Fruit fly (Drosophila melanogaster) whole organism, prepupa: Measurements from ENCODE around the gene inaF-B.

ENCODE experiments used
- CG10631 ChIP-seq: fragments of 200-800 bp; sonication (Bioruptor generic); optimal IDR thresholded peaks from 2 replicates; lab custom pipeline; 2016; ENCODE audit warnings: missing biosample characterization, missing genetic modification characterization
- CG1621 ChIP-seq: fragments of 200-800 bp; sonication (Bioruptor generic); optimal IDR thresholded peaks from 3 replicates; lab custom pipeline; 2018; ENCODE audit warnings: missing biosample characterization, mild to moderate bottlenecking, missing genetic modification characterization
- CG34406 ChIP-seq: fragments of 200-800 bp; sonication (Bioruptor generic); optimal IDR thresholded peaks from 3 replicates; lab custom pipeline; 2016; ENCODE audit warnings: missing biosample characterization, missing genetic modification characterization
- CG6792 ChIP-seq: fragments of 200-800 bp; sonication (Bioruptor generic); optimal IDR thresholded peaks from 3 replicates; lab custom pipeline; 2016; ENCODE audit warnings: missing biosample characterization, missing genetic modification characterization
- CG6854 ChIP-seq: fragments of 200-800 bp; sonication (Bioruptor generic); optimal IDR thresholded peaks from 2 replicates; lab custom pipeline; 2017; ENCODE audit warnings: missing biosample characterization, mild to moderate bottlenecking, missing genetic modification characterization
- OdsH ChIP-seq: fragments of 200-800 bp; sonication (Bioruptor generic); optimal IDR thresholded peaks from 3 replicates; lab custom pipeline; 2016; ENCODE audit warnings: missing biosample characterization, missing genetic modification characterization
- cyc ChIP-seq: fragments of 200-800 bp; sonication (Bioruptor generic); optimal IDR thresholded peaks from 3 replicates; lab custom pipeline; 2016; ENCODE audit warnings: missing biosample characterization, missing genetic modification characterization
- dsx ChIP-seq: fragments of 200-800 bp; optimal IDR thresholded peaks from 3 replicates; lab custom pipeline; 2019; ENCODE audit warnings: missing biosample characterization, mild to moderate bottlenecking, missing genetic modification characterization, moderate library complexity; ENCODE audit not compliant: poor library complexity, severe bottlenecking
- eg ChIP-seq: fragments of 200-800 bp; sonication (Bioruptor generic); IDR thresholded peaks from 3 replicates; pipeline ENCODE4 v1.3.6; 2022; ENCODE audit warnings: missing biosample characterization, missing genetic modification characterization
- fd85E ChIP-seq: fragments of 200-800 bp; sonication (Bioruptor generic); optimal IDR thresholded peaks from 3 replicates; lab custom pipeline; 2016; ENCODE audit warnings: missing biosample characterization, missing genetic modification characterization
- vri ChIP-seq: fragments of 200-800 bp; sonication (Bioruptor generic); optimal IDR thresholded peaks from 3 replicates; lab custom pipeline; 2016; ENCODE audit warnings: missing biosample characterization, mild to moderate bottlenecking, missing genetic modification characterization

dm6 chrX:11679461-11679860 is 53.1 kb downstream of the inaF-B start:
- TF ChIP-seq CG6854 (GFP tag; lab: Kevin White, UChicago) (no peak), eg (GFP tag; lab: Robert Waterston, UW) (no peak), dsx (GFP tag; lab: Kevin White, UChicago) (no peak), vri (GFP tag; lab: Kevin White, UChicago) (peak; percentile 30), CG34406 (GFP tag; lab: Kevin White, UChicago) (no peak), fd85E (GFP tag; lab: Kevin White, UChicago) (no peak), CG1621 (tag; lab: Kevin White, UChicago) (peak; percentile 83), cyc (no peak), OdsH (GFP tag; lab: Kevin White, UChicago) (no peak), CG6792 (GFP tag; lab: Kevin White, UChicago) (no peak), CG10631 (GFP tag; lab: Kevin White, UChicago) (no peak)
